Worm (Caenorhabditis elegans) whole organism, L4 larva: ENCODE data around the gene lev-8.

Experiments
- ama-1 ChIP-seq: fragments of 150-350 bp; optimal IDR thresholded peaks from 2 replicates; lab custom pipeline; 2014; ENCODE audit warnings: inconsistent platforms, mixed read lengths
- nhr-42 ChIP-seq: fragments of 200-800 bp; sonication (Bioruptor generic); IDR thresholded peaks from 2 replicates; pipeline ENCODE4 v1.3.6; 2022; ENCODE audit warnings: missing genetic modification characterization, missing compliant biosample characterization
- zfp-3 ChIP-seq: fragments of 200-800 bp; sonication (Bioruptor generic); conservative IDR thresholded peaks from 2 replicates; pipeline ENCODE4 v1.3.6; 2022; ENCODE audit warnings: missing genetic modification reagents, missing genetic modification characterization, missing compliant biosample characterization

ce11 chrX:11519016-11519509, 41.7 kb upstream of the lev-8 start, which contains the start of gene hpo-34:
- TF ChIP-seq zfp-3 (GFP tag; lab: Robert Waterston, UW) (no peak), nhr-42 (GFP tag; lab: Robert Waterston, UW) (no peak), ama-1 (lab: Kevin White, UChicago) (no peak)
